Worm (Caenorhabditis elegans) whole organism, L3 larva: Measurements from ENCODE around the gene Y116F11B.7.

ENCODE experiments used
- R02D3.7 ChIP-seq: fragments of 150-350 bp; optimal IDR thresholded peaks from 2 replicates; lab custom pipeline; 2014; ENCODE audit warnings: missing biosample characterization, missing genetic modification characterization
- aly-2 ChIP-seq: fragments of 150-350 bp; optimal IDR thresholded peaks from 2 replicates; lab custom pipeline; 2014; ENCODE audit warnings: missing biosample characterization, missing genetic modification characterization
- ceh-28 ChIP-seq: fragments of 150-350 bp; optimal IDR thresholded peaks from 2 replicates; lab custom pipeline; 2014; ENCODE audit warnings: missing biosample characterization, missing genetic modification reagents, missing genetic modification characterization
- ceh-9 ChIP-seq: sonication (generic microtip); optimal IDR thresholded peaks from 2 replicates; lab custom pipeline; 2018; ENCODE audit warnings: missing biosample characterization, missing genetic modification characterization
- elt-1 ChIP-seq: fragments of 150-350 bp; optimal IDR thresholded peaks from 2 replicates; lab custom pipeline; 2014; ENCODE audit warnings: missing biosample characterization, missing genetic modification characterization
- elt-2 ChIP-seq: sonication (generic microtip); optimal IDR thresholded peaks from 2 replicates; lab custom pipeline; 2016; ENCODE audit warnings: missing genetic modification reagents, mild to moderate bottlenecking, missing genetic modification characterization, missing compliant biosample characterization
- fkh-10 ChIP-seq: sonication (generic microtip); optimal IDR thresholded peaks from 2 replicates; lab custom pipeline; 2017; ENCODE audit warnings: missing biosample characterization, missing genetic modification reagents, missing genetic modification characterization
- fos-1 ChIP-seq: fragments of 150-350 bp; optimal IDR thresholded peaks from 2 replicates; lab custom pipeline; 2014; ENCODE audit warnings: missing biosample characterization, missing genetic modification characterization
- jun-1 ChIP-seq: fragments of 150-350 bp; optimal IDR thresholded peaks from 2 replicates; lab custom pipeline; 2014; ENCODE audit warnings: missing biosample characterization, missing genetic modification reagents, missing genetic modification characterization
- lin-39 ChIP-seq: fragments of 150-350 bp; optimal IDR thresholded peaks from 2 replicates; lab custom pipeline; 2018; ENCODE audit warnings: missing biosample characterization, missing genetic modification reagents, missing genetic modification characterization
- lsy-12 ChIP-seq: sonication (generic microtip); optimal IDR thresholded peaks from 2 replicates; lab custom pipeline; 2016; ENCODE audit warnings: mild to moderate bottlenecking, missing genetic modification characterization, missing compliant biosample characterization
- mdl-1 ChIP-seq: fragments of 150-350 bp; optimal IDR thresholded peaks from 2 replicates; lab custom pipeline; 2014; ENCODE audit warnings: missing biosample characterization, missing genetic modification characterization
- mml-1 ChIP-seq: fragments of 150-350 bp; sonication (generic microtip); optimal IDR thresholded peaks from 3 replicates; lab custom pipeline; 2014; ENCODE audit warnings: missing biosample characterization, missing genetic modification characterization
- nhr-11 ChIP-seq: fragments of 150-350 bp; optimal IDR thresholded peaks from 2 replicates; lab custom pipeline; 2014; ENCODE audit warnings: missing biosample characterization, missing genetic modification characterization
- nhr-12 ChIP-seq: fragments of 150-350 bp; optimal IDR thresholded peaks from 2 replicates; lab custom pipeline; 2014; ENCODE audit warnings: missing biosample characterization, missing genetic modification characterization
- nhr-23 ChIP-seq: fragments of 150-350 bp; optimal IDR thresholded peaks from 2 replicates; lab custom pipeline; 2014; ENCODE audit warnings: missing biosample characterization, missing genetic modification reagents, missing genetic modification characterization
- nhr-237 ChIP-seq: fragments of 150-350 bp; optimal IDR thresholded peaks from 2 replicates; lab custom pipeline; 2014; ENCODE audit warnings: missing biosample characterization, missing genetic modification characterization
- nhr-28 ChIP-seq: fragments of 150-350 bp; optimal IDR thresholded peaks from 2 replicates; lab custom pipeline; 2014; ENCODE audit warnings: missing biosample characterization, missing genetic modification characterization
- nhr-67 ChIP-seq: fragments of 150-350 bp; optimal IDR thresholded peaks from 2 replicates; lab custom pipeline; 2014; ENCODE audit warnings: missing biosample characterization, missing genetic modification characterization
- snpc-4 ChIP-seq: fragments of 150-350 bp; optimal IDR thresholded peaks from 2 replicates; lab custom pipeline; 2014; ENCODE audit warnings: missing biosample characterization, missing genetic modification characterization
- unc-39 ChIP-seq: sonication (generic microtip); optimal IDR thresholded peaks from 4 replicates; lab custom pipeline; 2017; ENCODE audit warnings: missing biosample characterization, missing genetic modification characterization
- unc-62 ChIP-seq: fragments of 150-350 bp; sonication (generic microtip); optimal IDR thresholded peaks from 4 replicates; lab custom pipeline; 2014; ENCODE audit warnings: missing biosample characterization, missing genetic modification reagents, missing genetic modification characterization
- zag-1 ChIP-seq: fragments of 150-350 bp; optimal IDR thresholded peaks from 2 replicates; lab custom pipeline; 2014; ENCODE audit warnings: missing biosample characterization, missing genetic modification characterization
- ztf-4 ChIP-seq: fragments of 150-350 bp; optimal IDR thresholded peaks from 2 replicates; lab custom pipeline; 2014; ENCODE audit warnings: missing biosample characterization, missing genetic modification characterization

The Y116F11B.7 gene

DNA sequence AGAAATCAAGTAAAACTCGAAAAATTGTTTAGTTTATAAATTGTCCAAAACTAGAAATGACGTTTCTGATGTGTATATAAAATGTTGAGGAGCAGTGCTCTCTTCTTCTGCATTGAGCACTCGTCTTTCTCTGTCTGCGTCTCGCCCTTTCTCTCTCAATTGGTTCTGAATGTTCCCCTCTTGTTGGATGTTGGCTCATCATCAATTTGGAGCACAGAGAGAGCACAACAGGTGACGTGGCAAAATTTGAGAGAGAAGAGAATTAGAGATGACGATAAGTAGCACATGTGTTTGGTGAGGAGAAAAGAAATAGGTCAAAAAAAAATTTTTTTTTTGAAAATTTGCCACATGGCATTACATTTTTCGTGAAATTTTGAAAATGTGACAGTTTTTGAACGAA, 49.4 kb downstream of the Y116F11B.7 start (continued):
- TF ChIP-seq nhr-12 (tag; lab: Kevin White, UChicago) (no peak), fos-1 (tag; lab: Kevin White, UChicago) (no peak), mml-1 (tag; lab: Kevin White, UChicago) (no peak), zag-1 (no peak), mdl-1 (tag; lab: Kevin White, UChicago) (no peak), nhr-23 (no peak)

ce11 chrV:19897982-19898381, 49.9 kb downstream of the Y116F11B.7 start:
- TF ChIP-seq unc-62 (GFP tag; lab: Kevin White, UChicago) (no peak), elt-2 (tag; lab: Kevin White, UChicago) (peak; percentile 75)

DNA sequence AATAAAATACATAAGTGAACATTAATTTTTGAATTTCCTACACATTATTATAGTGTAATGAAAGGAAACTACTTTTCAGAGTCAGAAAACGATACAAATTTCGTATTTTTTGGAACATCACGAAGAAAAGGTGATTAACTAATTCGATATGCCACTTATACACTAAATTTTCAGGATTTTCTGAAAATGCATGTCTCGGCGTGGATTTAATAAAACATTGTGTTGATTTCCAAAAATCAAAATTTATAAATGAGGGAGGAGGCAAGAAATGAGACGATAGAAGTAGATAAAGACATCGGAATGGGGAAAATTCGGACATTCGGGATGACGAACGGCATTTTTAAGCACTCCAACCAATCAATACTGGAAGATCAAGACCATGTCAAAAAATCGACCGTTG, 51.1 kb downstream of the Y116F11B.7 start, which contains the start of gene Y116F11B.14:
Gene Y116F11B.14 (plus strand): TSS at position 301 of the 400 bp plus-strand sequence.
- TF ChIP-seq aly-2 = no peak
- TF ChIP-seq jun-1 (tag; lab: Kevin White, UChicago) = no peak
- TF ChIP-seq elt-2 (tag; lab: Kevin White, UChicago) = no peak
- TF ChIP-seq mml-1 (tag; lab: Kevin White, UChicago) = no peak
- TF ChIP-seq elt-1 (tag; lab: Kevin White, UChicago) = no peak
- TF ChIP-seq lsy-12 = no peak
- no peak for TF ChIP-seq ceh-9 (tag; lab: Kevin White, UChicago)
- no peak for TF ChIP-seq nhr-11 (tag; lab: Kevin White, UChicago)
- TF ChIP-seq fkh-10 = no peak
- no peak for TF ChIP-seq R02D3.7 (tag; lab: Kevin White, UChicago)
- TF ChIP-seq unc-39 = no peak
- no peak for TF ChIP-seq nhr-237
- no peak for TF ChIP-seq mdl-1 (tag; lab: Kevin White, UChicago)
- TF ChIP-seq zag-1 = no peak
- TF ChIP-seq fos-1 (tag; lab: Kevin White, UChicago) = no peak
- TF ChIP-seq nhr-28 (tag; lab: Kevin White, UChicago) = no peak
- TF ChIP-seq ztf-4 (tag; lab: Kevin White, UChicago) = no peak
- no peak for TF ChIP-seq snpc-4
- TF ChIP-seq nhr-67 = no peak
- TF ChIP-seq, all 47 proteins: peak for 0

DNA sequence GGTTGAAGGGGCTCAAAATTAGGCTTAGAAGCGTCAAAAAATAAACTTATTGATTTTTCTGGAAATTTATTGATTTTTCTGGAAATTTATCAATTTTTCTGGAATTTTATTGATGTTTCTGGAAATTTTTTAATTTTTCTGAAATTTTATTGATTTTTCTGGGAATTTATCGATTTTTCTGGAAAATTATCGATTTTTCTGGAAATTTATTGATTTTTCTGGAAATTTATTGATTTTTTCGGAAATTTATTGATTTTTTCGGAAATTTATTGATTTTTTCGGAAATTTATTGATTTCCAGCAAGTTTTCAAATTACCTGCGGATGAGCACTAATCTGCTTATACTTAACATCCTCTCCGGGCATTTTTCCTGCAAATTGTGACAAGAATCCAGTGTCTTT, 53.7 kb downstream of the Y116F11B.7 start:
- TF ChIP-seq jun-1 (tag; lab: Kevin White, UChicago) (no peak), ceh-28 (tag; lab: Kevin White, UChicago) (peak; percentile 87)

DNA sequence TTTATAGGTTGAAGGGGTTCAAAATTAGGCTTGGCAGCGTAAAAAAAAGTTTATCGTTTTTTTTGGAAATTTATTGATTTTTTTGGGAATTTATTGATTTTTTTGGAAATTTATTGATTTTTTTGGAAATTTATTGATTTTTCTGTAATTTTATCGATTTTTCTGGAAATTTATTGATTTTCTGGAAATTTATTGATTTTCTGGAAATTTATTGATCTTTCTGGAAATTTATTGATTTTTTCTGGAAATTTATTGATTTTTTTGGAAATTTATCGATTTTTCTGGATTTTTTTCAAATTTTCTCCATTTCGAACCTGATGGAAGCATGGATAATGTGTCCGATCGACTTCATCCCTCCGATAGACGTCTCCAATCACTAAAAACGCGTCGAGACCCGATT, 56.7 kb downstream of the Y116F11B.7 start:
- TF ChIP-seq ceh-28 (tag; lab: Kevin White, UChicago) = peak; percentile 92
- no peak for TF ChIP-seq lin-39
